Fruit fly (Drosophila melanogaster) whole organism, embryonic: ENCODE results near the gene CG3277.

Source experiments
- Aef1 ChIP-seq: fragments of 200-800 bp; sonication (Bioruptor generic); IDR thresholded peaks from 3 replicates; pipeline ENCODE4 v1.3.6; 2022; ENCODE audit warnings: missing biosample characterization, missing genetic modification characterization
- Asciz ChIP-seq: fragments of 200-800 bp; sonication (Bioruptor generic); optimal IDR thresholded peaks from 2 replicates; lab custom pipeline; 2017; ENCODE audit warnings: missing biosample characterization, mild to moderate bottlenecking, missing genetic modification characterization, missing genetic modification reagents
- CG10431 ChIP-seq: fragments of 200-800 bp; sonication (Bioruptor generic); optimal IDR thresholded peaks from 3 replicates; lab custom pipeline; 2018; ENCODE audit warnings: missing biosample characterization, mild to moderate bottlenecking, missing genetic modification characterization
- CG14014 ChIP-seq: fragments of 200-800 bp; sonication (Bioruptor generic); IDR thresholded peaks from 2 replicates; pipeline ENCODE4 v1.3.6; 2022; ENCODE audit warnings: missing biosample characterization, missing genetic modification characterization
- CG14667 ChIP-seq: fragments of 200-800 bp; sonication (Bioruptor generic); IDR thresholded peaks from 2 replicates; pipeline ENCODE4 v1.3.6; 2022; ENCODE audit warnings: missing biosample characterization, missing genetic modification characterization
- CG17612 ChIP-seq: fragments of 200-800 bp; sonication (Bioruptor generic); IDR thresholded peaks from 2 replicates; pipeline ENCODE4 v1.3.6; 2022; ENCODE audit warnings: missing biosample characterization, missing genetic modification characterization
- CG2712 ChIP-seq: fragments of 200-800 bp; optimal IDR thresholded peaks from 3 replicates; lab custom pipeline; 2019; ENCODE audit warnings: missing biosample characterization, mild to moderate bottlenecking, missing genetic modification characterization, moderate library complexity
- CG32772 ChIP-seq: fragments of 200-800 bp; sonication (Bioruptor generic); IDR thresholded peaks from 2 replicates; pipeline ENCODE4 v1.3.6; 2022; ENCODE audit warnings: missing biosample characterization, missing genetic modification characterization
- CG3281 ChIP-seq: fragments of 200-800 bp; sonication (Bioruptor generic); optimal IDR thresholded peaks from 3 replicates; lab custom pipeline; 2017; ENCODE audit warnings: missing biosample characterization, mild to moderate bottlenecking, missing genetic modification characterization
- CG8089 ChIP-seq: fragments of 200-800 bp; sonication (Bioruptor generic); optimal IDR thresholded peaks from 3 replicates; lab custom pipeline; 2016; ENCODE audit warnings: missing biosample characterization, missing genetic modification characterization
- Dll ChIP-seq: fragments of 200-800 bp; sonication (Bioruptor generic); IDR thresholded peaks from 4 replicates; pipeline ENCODE4 v1.3.6; 2022; ENCODE audit warnings: missing biosample characterization, missing genetic modification characterization; ENCODE audit not compliant: partially characterized antibody
- Ets65A ChIP-seq: fragments of 200-800 bp; sonication (Bioruptor generic); peaks from one replicate; lab custom pipeline; 2016; ENCODE audit warnings: missing biosample characterization, missing genetic modification characterization
- HHEX ChIP-seq: fragments of 200-800 bp; sonication (Bioruptor generic); optimal IDR thresholded peaks from 3 replicates; lab custom pipeline; 2017; ENCODE audit warnings: missing biosample characterization, mild to moderate bottlenecking, missing genetic modification characterization, missing genetic modification reagents
- HLH4C ChIP-seq: fragments of 200-800 bp; sonication (Bioruptor generic); IDR thresholded peaks from 3 replicates; pipeline ENCODE4 v1.3.6; 2022; ENCODE audit warnings: missing biosample characterization, missing genetic modification characterization; ENCODE audit not compliant: partially characterized antibody
- HmgD ChIP-seq: fragments of 200-800 bp; sonication (Bioruptor generic); optimal IDR thresholded peaks from 3 replicates; lab custom pipeline; 2016; ENCODE audit warnings: missing biosample characterization, missing genetic modification characterization
- Hmr ChIP-seq: fragments of 200-800 bp; sonication (Bioruptor generic); optimal IDR thresholded peaks from 3 replicates; lab custom pipeline; 2017; ENCODE audit warnings: mild to moderate bottlenecking, missing biosample characterization, missing genetic modification reagents, missing genetic modification characterization
- Max ChIP-seq: fragments of 200-800 bp; sonication (Bioruptor generic); optimal IDR thresholded peaks from 2 replicates; lab custom pipeline; 2016; ENCODE audit warnings: missing biosample characterization, mild to moderate bottlenecking, missing genetic modification characterization
- Sin3A ChIP-seq: fragments of >200 bp; optimal IDR thresholded peaks from 2 replicates; lab custom pipeline; 2018
- Trl ChIP-seq, 3 experiments: fragments of >200 bp in 2 of 3; fragments of 200-800 bp in 1 of 3; sonication (Bioruptor generic) in 1 of 3; optimal IDR thresholded peaks; 2 replicates in 1 of 3; 3 replicates in 2 of 3; lab custom pipeline; 2016 to 2017; ENCODE audit warnings: missing biosample characterization in 1 of 3, missing genetic modification characterization in 1 of 3
- Vsx1 ChIP-seq: fragments of 200-800 bp; sonication (Bioruptor generic); optimal IDR thresholded peaks from 2 replicates; lab custom pipeline; 2017; ENCODE audit warnings: missing biosample characterization, mild to moderate bottlenecking, missing genetic modification characterization, missing genetic modification reagents
- bigmax ChIP-seq: fragments of 200-800 bp; sonication (Bioruptor generic); optimal IDR thresholded peaks from 2 replicates; lab custom pipeline; 2018; ENCODE audit warnings: missing biosample characterization, mild to moderate bottlenecking, missing genetic modification characterization
- bsh ChIP-seq, 2 experiments: fragments of 200-800 bp; sonication (Bioruptor generic); optimal IDR thresholded peaks; 2 replicates each; lab custom pipeline; 2017 to 2018; ENCODE audit warnings: mild to moderate bottlenecking in 2 of 2, missing biosample characterization in 2 of 2, missing genetic modification characterization in 2 of 2, moderate library complexity in 1 of 2
- chinmo ChIP-seq: fragments of 200-800 bp; sonication (Bioruptor generic); IDR thresholded peaks from 4 replicates; pipeline ENCODE4 v1.3.6; 2022; ENCODE audit warnings: missing biosample characterization, missing genetic modification characterization; ENCODE audit not compliant: partially characterized antibody
- dpn ChIP-seq, 2 experiments: fragments of 200-800 bp; sonication (Bioruptor generic); optimal IDR thresholded peaks; 3 replicates each; lab custom pipeline; 2016; ENCODE audit warnings: missing biosample characterization in 2 of 2, missing genetic modification characterization in 2 of 2
- gcm ChIP-seq: fragments of 200-800 bp; sonication (Bioruptor generic); optimal IDR thresholded peaks from 2 replicates; lab custom pipeline; 2019; ENCODE audit warnings: missing biosample characterization, mild to moderate bottlenecking, missing genetic modification characterization, moderate library complexity
- her ChIP-seq: fragments of 200-800 bp; sonication (Bioruptor generic); optimal IDR thresholded peaks from 2 replicates; lab custom pipeline; 2016; ENCODE audit warnings: missing biosample characterization, missing genetic modification characterization
- ind ChIP-seq: fragments of 200-800 bp; sonication (Bioruptor generic); optimal IDR thresholded peaks from 3 replicates; lab custom pipeline; 2016; ENCODE audit warnings: missing biosample characterization, missing genetic modification characterization
- kay ChIP-seq: fragments of 200-800 bp; sonication (Bioruptor generic); optimal IDR thresholded peaks from 2 replicates; lab custom pipeline; 2016; ENCODE audit warnings: missing biosample characterization, missing genetic modification characterization
- klu ChIP-seq: fragments of 200-800 bp; sonication (Bioruptor generic); IDR thresholded peaks from 2 replicates; pipeline ENCODE4 v1.3.6; 2022; ENCODE audit warnings: missing biosample characterization, missing genetic modification characterization
- knrl ChIP-seq: fragments of 200-800 bp; sonication (Bioruptor generic); IDR thresholded peaks from 3 replicates; pipeline ENCODE4 v1.3.6; 2022; ENCODE audit warnings: missing biosample characterization, missing genetic modification characterization; ENCODE audit not compliant: partially characterized antibody
- mam ChIP-seq: fragments of 200-800 bp; sonication (Bioruptor generic); optimal IDR thresholded peaks from 3 replicates; lab custom pipeline; 2016; ENCODE audit warnings: missing biosample characterization, missing genetic modification characterization
- nom ChIP-seq: fragments of 200-800 bp; sonication (Bioruptor generic); optimal IDR thresholded peaks from 2 replicates; lab custom pipeline; 2017; ENCODE audit warnings: missing biosample characterization, missing genetic modification characterization, mild to moderate bottlenecking, moderate library complexity, missing genetic modification reagents
- ro ChIP-seq: fragments of 200-800 bp; sonication (Bioruptor generic); IDR thresholded peaks from 2 replicates; pipeline ENCODE4 v1.3.6; 2022; ENCODE audit warnings: missing biosample characterization, missing genetic modification characterization
- sd ChIP-seq: fragments of 200-800 bp; sonication (Bioruptor generic); optimal IDR thresholded peaks from 3 replicates; lab custom pipeline; 2018; ENCODE audit warnings: missing biosample characterization, mild to moderate bottlenecking, missing genetic modification characterization, moderate library complexity
- sens-2 ChIP-seq: fragments of 200-800 bp; sonication (Bioruptor generic); IDR thresholded peaks from 2 replicates; pipeline ENCODE4 v1.3.6; 2022; ENCODE audit warnings: missing biosample characterization, missing genetic modification characterization
- sqz ChIP-seq: fragments of 200-800 bp; sonication (Bioruptor generic); optimal IDR thresholded peaks from 3 replicates; lab custom pipeline; 2018; ENCODE audit warnings: missing biosample characterization, mild to moderate bottlenecking, missing genetic modification characterization
- trh ChIP-seq: fragments of 200-800 bp; sonication (Bioruptor generic); optimal IDR thresholded peaks from 2 replicates; lab custom pipeline; 2016; ENCODE audit warnings: missing biosample characterization, missing genetic modification characterization

The CG3277 gene

DNA sequence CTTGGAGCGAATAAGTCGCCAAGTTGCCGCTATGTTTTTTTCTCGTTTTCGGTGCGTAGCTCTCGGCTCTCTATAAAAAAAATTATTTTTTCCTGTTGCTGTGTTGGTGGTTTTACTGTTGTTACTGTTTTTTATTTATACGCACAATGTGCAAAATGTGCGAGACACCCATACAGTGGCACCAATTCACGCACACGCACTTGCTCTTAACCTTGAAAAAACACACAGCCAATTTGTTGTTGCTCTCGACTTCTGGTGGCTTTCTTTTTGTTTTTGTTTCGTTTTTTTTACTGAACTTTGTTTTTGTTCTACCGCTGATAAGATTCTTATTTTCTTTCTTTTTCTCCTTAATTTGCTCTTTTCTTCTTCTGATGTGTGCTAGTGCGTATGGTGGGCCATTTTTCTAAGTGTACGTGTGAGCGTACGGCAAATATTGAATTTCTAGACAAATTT, 52.3 kb downstream of the CG3277 start (continued):
- TF ChIP-seq Aef1 (peak; percentile 45; the same call in 2 of the 3 replicates), Hmr (GFP tag; lab: Kevin White, UChicago) (peak; percentile 51), HHEX (GFP tag; lab: Kevin White, UChicago) (peak; percentile 41), Max (GFP tag; lab: Kevin White, UChicago) (no peak), sqz (peak; percentile 22), sd (tag; lab: Kevin White, UChicago) (peak; percentile 28), gcm (GFP tag; lab: Kevin White, UChicago) (no peak), nom (peak; percentile 95), Sin3A (lab: Kevin White, UChicago) (no peak), Dll (GFP tag; lab: Robert Waterston, UW) (no peak), chinmo (GFP tag; lab: Robert Waterston, UW) (0 out of 4 replicates have a peak, but pooled peaks have one; percentile 17), bsh (GFP tag; optimal IDR thresholded peaks at IDR 0.05; lab: Kevin White, UChicago) (peak in 1 of 2 experiments; percentile 76), ind (GFP tag; lab: Kevin White, UChicago) (peak; percentile 15), ro (GFP tag; lab: Robert Waterston, UW) (no peak), her (GFP tag; lab: Kevin White, UChicago) (peak; percentile 14), Ets65A (GFP tag; lab: Kevin White, UChicago) (peak; percentile 55), CG32772 (GFP tag; lab: Robert Waterston, UW) (0 out of 2 replicates have a peak, but pooled peaks have one; percentile 9), dpn (GFP tag; optimal IDR thresholded peaks at IDR 0.05; lab: Kevin White, UChicago) (peak in 1 of 2 experiments; percentile 29), Vsx1 (peak; percentile 18), sens-2 (GFP tag; lab: Robert Waterston, UW) (no peak), CG17612 (GFP tag; lab: Robert Waterston, UW) (0 out of 2 replicates have a peak, but pooled peaks have one; percentile 19), mam (GFP tag; lab: Kevin White, UChicago) (peak; percentile 38), CG2712 (tag; lab: Kevin White, UChicago) (no peak), CG14014 (GFP tag; lab: Robert Waterston, UW) (0 out of 2 replicates have a peak, but pooled peaks have one; percentile 22), CG8089 (GFP tag; lab: Kevin White, UChicago) (no peak), Asciz (GFP tag; lab: Kevin White, UChicago) (no peak), CG10431 (GFP tag; lab: Kevin White, UChicago) (no peak), CG3281 (peak; percentile 10), CG14667 (no peak), HmgD (GFP tag; lab: Kevin White, UChicago) (no peak), HLH4C (GFP tag; lab: Robert Waterston, UW) (no peak), klu (GFP tag; lab: Robert Waterston, UW) (0 out of 2 replicates have a peak, but pooled peaks have one; percentile 1), kay (GFP tag; lab: Kevin White, UChicago) (no peak), Trl (optimal IDR thresholded peaks at IDR 0.05; lab: Kevin White, UChicago) (peak in 1 of 2 experiments; percentile 10), Trl (GFP tag; optimal IDR thresholded peaks at IDR 0.05; lab: Kevin White, UChicago) (no peak), bigmax (GFP tag; lab: Kevin White, UChicago) (no peak), trh (GFP tag; lab: Kevin White, UChicago) (no peak), knrl (GFP tag; lab: Robert Waterston, UW) (no peak)
